Fruit fly (Drosophila melanogaster) whole organism, adult: ENCODE data around the gene out.

Experiments used
- CG11617 ChIP-seq: fragments of 200-800 bp; sonication (Bioruptor generic); optimal IDR thresholded peaks from 2 replicates; lab custom pipeline; 2017; ENCODE audit warnings: mild to moderate bottlenecking, missing biosample characterization, missing genetic modification reagents, missing genetic modification characterization
- CG12768 ChIP-seq: fragments of 200-800 bp; sonication (Bioruptor generic); optimal IDR thresholded peaks from 2 replicates; lab custom pipeline; 2017; ENCODE audit warnings: missing biosample characterization, missing genetic modification characterization, mild to moderate bottlenecking, moderate library complexity, missing genetic modification reagents
- CG14711 ChIP-seq: fragments of 200-800 bp; sonication (Bioruptor generic); optimal IDR thresholded peaks from 2 replicates; lab custom pipeline; 2018; ENCODE audit warnings: missing biosample characterization, mild to moderate bottlenecking, missing genetic modification characterization, moderate library complexity
- CG1620 ChIP-seq: fragments of 200-800 bp; sonication (Bioruptor generic); optimal IDR thresholded peaks from 2 replicates; lab custom pipeline; 2016; ENCODE audit warnings: missing biosample characterization, missing genetic modification characterization
- CG33017 ChIP-seq: fragments of 200-800 bp; sonication (Bioruptor generic); optimal IDR thresholded peaks from 2 replicates; lab custom pipeline; 2018; ENCODE audit warnings: missing biosample characterization, mild to moderate bottlenecking, missing genetic modification characterization, moderate library complexity
- CG5204 ChIP-seq: fragments of 200-800 bp; sonication (Bioruptor generic); optimal IDR thresholded peaks from 2 replicates; lab custom pipeline; 2016; ENCODE audit warnings: missing biosample characterization, missing genetic modification characterization
- CG7045 ChIP-seq: fragments of 200-800 bp; sonication (Bioruptor generic); optimal IDR thresholded peaks from 2 replicates; lab custom pipeline; 2017; ENCODE audit warnings: missing biosample characterization, mild to moderate bottlenecking, missing genetic modification characterization
- CG7101 ChIP-seq: fragments of 200-800 bp; sonication (Bioruptor generic); optimal IDR thresholded peaks from 2 replicates; lab custom pipeline; 2018; ENCODE audit warnings: missing biosample characterization, mild to moderate bottlenecking, missing genetic modification characterization, moderate library complexity
- Clk ChIP-seq: fragments of 200-800 bp; sonication (Bioruptor generic); optimal IDR thresholded peaks from 2 replicates; lab custom pipeline; 2017; ENCODE audit warnings: missing biosample characterization, missing genetic modification characterization
- Crg-1 ChIP-seq: fragments of 200-800 bp; sonication (Bioruptor generic); optimal IDR thresholded peaks from 2 replicates; lab custom pipeline; 2016; ENCODE audit warnings: missing biosample characterization, missing genetic modification characterization
- Hr96 ChIP-seq: fragments of 200-800 bp; sonication (Bioruptor generic); optimal IDR thresholded peaks from 2 replicates; lab custom pipeline; 2016; ENCODE audit warnings: missing biosample characterization, missing genetic modification characterization
- Mnt ChIP-seq: fragments of 200-800 bp; sonication (Bioruptor generic); optimal IDR thresholded peaks from 2 replicates; lab custom pipeline; 2016; ENCODE audit warnings: missing biosample characterization, mild to moderate bottlenecking, missing genetic modification characterization
- bab1 ChIP-seq: fragments of 200-800 bp; sonication (Bioruptor generic); optimal IDR thresholded peaks from 3 replicates; lab custom pipeline; 2019; ENCODE audit warnings: missing biosample characterization, mild to moderate bottlenecking, missing genetic modification characterization, moderate library complexity
- cic ChIP-seq: fragments of 200-800 bp; sonication (Bioruptor generic); optimal IDR thresholded peaks from 2 replicates; lab custom pipeline; 2017; ENCODE audit warnings: missing biosample characterization, mild to moderate bottlenecking, missing genetic modification characterization, moderate library complexity
- cnc ChIP-seq, 2 experiments: fragments of >200 bp; optimal IDR thresholded peaks; 2 replicates each; lab custom pipeline; 2017
- kay ChIP-seq: fragments of 200-800 bp; sonication (Bioruptor generic); peaks from one replicate; lab custom pipeline; 2016; ENCODE audit warnings: missing biosample characterization, missing genetic modification characterization, borderline replicate concordance
- ovo ChIP-seq: fragments of 200-800 bp; sonication (Bioruptor generic); optimal IDR thresholded peaks from 2 replicates; lab custom pipeline; 2016; ENCODE audit warnings: missing biosample characterization, missing genetic modification characterization
- pad ChIP-seq: fragments of 200-800 bp; sonication (Bioruptor generic); optimal IDR thresholded peaks from 3 replicates; lab custom pipeline; 2017; ENCODE audit warnings: missing biosample characterization, missing genetic modification characterization, mild to moderate bottlenecking, moderate library complexity, missing genetic modification reagents
- tj ChIP-seq: fragments of 200-800 bp; sonication (Bioruptor generic); optimal IDR thresholded peaks from 3 replicates; lab custom pipeline; 2017; ENCODE audit warnings: missing biosample characterization, mild to moderate bottlenecking, missing genetic modification characterization, moderate library complexity
- toe ChIP-seq: fragments of 200-800 bp; sonication (Bioruptor generic); optimal IDR thresholded peaks from 2 replicates; lab custom pipeline; 2016; ENCODE audit warnings: missing biosample characterization, missing genetic modification characterization

out gene

dm6 chrX:19307810-19308456 is 14.0 kb downstream of the out start, which contains the start of gene CG8051:
Gene CG8051 (minus strand): TSS chrX:19307925.
- TF ChIP-seq Mnt: peak; percentile 71
- TF ChIP-seq cic: peak; percentile 84
- TF ChIP-seq Crg-1 (GFP tag; lab: Kevin White, UChicago): no peak
- no peak for TF ChIP-seq CG7045 (GFP tag; lab: Kevin White, UChicago)
- TF ChIP-seq CG7101: peak; percentile 16
- TF ChIP-seq CG12768: peak; percentile 20
- peak; percentile 10 for TF ChIP-seq CG14711 (tag; lab: Kevin White, UChicago)
- TF ChIP-seq CG11617 (GFP tag; lab: Kevin White, UChicago): peak; percentile 11
- peak; percentile 58 for TF ChIP-seq ovo (GFP tag; lab: Kevin White, UChicago)
- TF ChIP-seq CG5204 (GFP tag; lab: Kevin White, UChicago): no peak
- no peak for TF ChIP-seq CG1620 (GFP tag; lab: Kevin White, UChicago)
- TF ChIP-seq kay (GFP tag; lab: Kevin White, UChicago): peak; percentile 71
- TF ChIP-seq Clk (GFP tag; lab: Kevin White, UChicago): no peak
- peak; percentile 10 for TF ChIP-seq CG33017
- no peak for TF ChIP-seq cnc (optimal IDR thresholded peaks at IDR 0.05; lab: Kevin White, UChicago)
- TF ChIP-seq toe (GFP tag; lab: Kevin White, UChicago): no peak
- peak; percentile 25 for TF ChIP-seq Hr96 (GFP tag; lab: Kevin White, UChicago)
- TF ChIP-seq pad: no peak
- TF ChIP-seq tj: peak; percentile 18
- TF ChIP-seq bab1 (GFP tag; lab: Kevin White, UChicago): no peak

- TF ChIP-seq CG5204 (GFP tag; lab: Kevin White, UChicago): no peak
- peak; percentile 19 for TF ChIP-seq cic
- TF ChIP-seq Hr96 (GFP tag; lab: Kevin White, UChicago): no peak
- peak; percentile 16 for TF ChIP-seq tj
- TF ChIP-seq CG7045 (GFP tag; lab: Kevin White, UChicago): peak; percentile 18
These were observed 15.4 kb downstream of the out start for dm6 chrX:19306531-19306930.

dm6 chrX:19305172-19305571 is 16.7 kb downstream of the out start:
- no peak for TF ChIP-seq tj
- no peak for TF ChIP-seq CG1620 (GFP tag; lab: Kevin White, UChicago)
- no peak for TF ChIP-seq CG33017
- no peak for TF ChIP-seq Mnt
- TF ChIP-seq CG7101: no peak
- TF ChIP-seq CG12768: no peak
- TF ChIP-seq Hr96 (GFP tag; lab: Kevin White, UChicago): no peak
- TF ChIP-seq CG14711 (tag; lab: Kevin White, UChicago): no peak
- TF ChIP-seq toe (GFP tag; lab: Kevin White, UChicago): no peak
- TF ChIP-seq CG11617 (GFP tag; lab: Kevin White, UChicago): no peak
- no peak for TF ChIP-seq kay (GFP tag; lab: Kevin White, UChicago)
- no peak for TF ChIP-seq Clk (GFP tag; lab: Kevin White, UChicago)
- TF ChIP-seq bab1 (GFP tag; lab: Kevin White, UChicago): no peak
- no peak for TF ChIP-seq pad

dm6 chrX:19299367-19299766 is 22.5 kb downstream of the out start:
- TF ChIP-seq Crg-1 (GFP tag; lab: Kevin White, UChicago) (no peak), CG7101 (no peak), CG14711 (tag; lab: Kevin White, UChicago) (no peak), CG11617 (GFP tag; lab: Kevin White, UChicago) (no peak), CG7045 (GFP tag; lab: Kevin White, UChicago) (no peak), ovo (GFP tag; lab: Kevin White, UChicago) (no peak)

- no peak for TF ChIP-seq kay (GFP tag; lab: Kevin White, UChicago)
- TF ChIP-seq Clk (GFP tag; lab: Kevin White, UChicago): no peak
- peak; percentile 55 for TF ChIP-seq CG14711 (tag; lab: Kevin White, UChicago)
- no peak for TF ChIP-seq CG12768
- no peak for TF ChIP-seq CG11617 (GFP tag; lab: Kevin White, UChicago)
- TF ChIP-seq Crg-1 (GFP tag; lab: Kevin White, UChicago): no peak
- TF ChIP-seq toe (GFP tag; lab: Kevin White, UChicago): no peak
- peak; percentile 13 for TF ChIP-seq CG1620 (GFP tag; lab: Kevin White, UChicago)
- no peak for TF ChIP-seq pad
- no peak for TF ChIP-seq cic
- no peak for TF ChIP-seq cnc (optimal IDR thresholded peaks at IDR 0.05; lab: Kevin White, UChicago)
- TF ChIP-seq CG5204 (GFP tag; lab: Kevin White, UChicago): peak; percentile 39
- TF ChIP-seq bab1 (GFP tag; lab: Kevin White, UChicago): peak; percentile 21
- no peak for TF ChIP-seq CG33017
- no peak for TF ChIP-seq tj
- TF ChIP-seq ovo (GFP tag; lab: Kevin White, UChicago): no peak
- TF ChIP-seq Hr96 (GFP tag; lab: Kevin White, UChicago): no peak
- peak; percentile 17 for TF ChIP-seq CG7101
- TF ChIP-seq CG7045 (GFP tag; lab: Kevin White, UChicago): no peak
- no peak for TF ChIP-seq Mnt
These were observed 23.2 kb downstream of the out start for dm6 chrX:19298785-19299114.

dm6 chrX:19297899-19298784 is 23.8 kb downstream of the out start, which contains the start of gene CG8034:
Gene CG8034 (minus strand): TSS chrX:19298162.
- TF ChIP-seq kay (GFP tag; lab: Kevin White, UChicago) (peak; percentile 84), CG7045 (GFP tag; lab: Kevin White, UChicago) (peak; percentile 88), tj (peak; percentile 89), CG12768 (peak; percentile 89), CG1620 (GFP tag; lab: Kevin White, UChicago) (peak; percentile 95), CG5204 (GFP tag; lab: Kevin White, UChicago) (peak; percentile 94), bab1 (GFP tag; lab: Kevin White, UChicago) (peak; percentile 97), CG7101 (peak; percentile 97), pad (peak; percentile 91), ovo (GFP tag; lab: Kevin White, UChicago) (peak; percentile 96), Crg-1 (GFP tag; lab: Kevin White, UChicago) (peak; percentile 94), CG11617 (GFP tag; lab: Kevin White, UChicago) (peak; percentile 97), Clk (GFP tag; lab: Kevin White, UChicago) (peak; percentile 79), cic (peak; percentile 84), Hr96 (GFP tag; lab: Kevin White, UChicago) (peak; percentile 97), cnc (optimal IDR thresholded peaks at IDR 0.05; lab: Kevin White, UChicago) (no peak), CG14711 (tag; lab: Kevin White, UChicago) (peak; percentile 87), Mnt (peak; percentile 91), CG33017 (peak; percentile 90), toe (GFP tag; lab: Kevin White, UChicago) (peak; percentile 91)
